Worm (Caenorhabditis elegans): ENCODE results near the gene F13A2.2.

ce11 chrV:4372986-4373385 lies 11.4 kb downstream of the F13A2.2 start:
- TF ChIP-seq skn-1 (tag; optimal IDR thresholded peaks at IDR 0.05) (no peak), zag-1 (tag; optimal IDR thresholded peaks at IDR 0.05) (no peak), ceh-82 (tag; optimal IDR thresholded peaks at IDR 0.05) (no peak), hpl-2 (GFP tag; optimal IDR thresholded peaks at IDR 0.05) (no peak), egl-27 (tag; optimal IDR thresholded peaks at IDR 0.05) (no peak), Y116A8C.19 (tag; optimal IDR thresholded peaks at IDR 0.05; ENCODE audit: borderline replicate concordance) (no peak), nhr-47 (tag; optimal IDR thresholded peaks at IDR 0.05) (no peak), aha-1 (tag; optimal IDR thresholded peaks at IDR 0.05) (no peak), rnt-1 (tag; optimal IDR thresholded peaks at IDR 0.05) (no peak)
